Fruit fly (Drosophila melanogaster): ENCODE data around the gene Jon65Aiv.

Jon65Aiv gene

DNA sequence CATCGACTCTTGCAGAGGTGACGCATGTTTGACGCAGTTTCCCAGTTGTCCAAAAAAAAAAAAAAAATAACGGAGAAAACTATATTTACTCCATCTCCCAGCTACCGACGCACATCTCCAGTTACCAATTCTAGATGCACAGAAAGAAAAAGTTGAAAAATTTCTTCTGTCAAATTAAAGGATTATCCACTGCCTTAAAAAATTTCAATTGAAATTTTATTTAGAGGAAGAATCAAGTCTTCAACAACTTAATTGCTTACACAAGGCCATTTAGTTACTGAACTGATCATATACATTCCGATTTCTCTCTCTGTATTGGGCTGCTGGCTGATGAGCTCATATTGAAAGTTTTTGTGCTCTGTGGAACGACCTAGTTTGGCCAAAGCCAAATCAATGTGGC lies 47.0 kb downstream of the Jon65Aiv start (continued):
- TF ChIP-seq Hr39 (optimal IDR thresholded peaks at IDR 0.05) = no peak
- TF ChIP-seq CG10209 (GFP tag; optimal IDR thresholded peaks at IDR 0.05) = peak; percentile 6
- TF ChIP-seq Med (GFP tag) = peak; percentile 72
- no peak for TF ChIP-seq CG11560 (tag; IDR thresholded peaks at IDR 0.05)
- no peak for TF ChIP-seq crc (GFP tag; optimal IDR thresholded peaks at IDR 0.05)
- TF ChIP-seq CG13424 (tag; optimal IDR thresholded peaks at IDR 0.05) = peak; percentile 46
- peak; percentile 21; the same call in 1 of the 3 replicates for TF ChIP-seq ken (GFP tag; IDR thresholded peaks at IDR 0.05)
- no peak for TF ChIP-seq CG4854 (GFP tag; optimal IDR thresholded peaks at IDR 0.05)
- peak; percentile 17 for TF ChIP-seq Oli (tag; optimal IDR thresholded peaks at IDR 0.05)
- peak; percentile 38 for TF ChIP-seq pho (GFP tag; optimal IDR thresholded peaks at IDR 0.05)
- no peak for TF ChIP-seq Lpt (GFP tag; optimal IDR thresholded peaks at IDR 0.05)
- peak; percentile 27 to 48 for TF ChIP-seq dpn (GFP tag; optimal IDR thresholded peaks at IDR 0.05)
- no peak for TF ChIP-seq dysf (GFP tag; IDR thresholded peaks at IDR 0.05)
- peak; percentile 54 for TF ChIP-seq grau (tag; optimal IDR thresholded peaks at IDR 0.05)
- peak; percentile 39 for TF ChIP-seq NfI (GFP tag; optimal IDR thresholded peaks at IDR 0.05)
- TF ChIP-seq CG7839 (tag; optimal IDR thresholded peaks at IDR 0.05) = peak; percentile 40
- no peak for TF ChIP-seq gfzf (GFP tag; optimal IDR thresholded peaks at IDR 0.05)
- TF ChIP-seq lilli (GFP tag; optimal IDR thresholded peaks at IDR 0.05) = peak; percentile 40
- no peak for TF ChIP-seq CG8290 (GFP tag; optimal IDR thresholded peaks at IDR 0.05)
- TF ChIP-seq CG8290 (tag; optimal IDR thresholded peaks at IDR 0.05) = peak in 1 of 2 experiments; percentile 5
- no peak for TF ChIP-seq CG34376 (GFP tag; optimal IDR thresholded peaks at IDR 0.05)
- 0 out of 2 replicates have a peak, but pooled peaks have one; percentile 15 for TF ChIP-seq esg (GFP tag; conservative IDR thresholded peaks at IDR 0.05)
- TF ChIP-seq nerfin-2 (GFP tag; IDR thresholded peaks at IDR 0.05; ENCODE audit: partially characterized antibody) = no peak
- no peak for TF ChIP-seq CG11723 (GFP tag; optimal IDR thresholded peaks at IDR 0.05)
- peak; percentile 50 for TF ChIP-seq CG2678 (tag; optimal IDR thresholded peaks at IDR 0.05)
- peak; percentile 44; the same call in 1 of the 3 replicates for TF ChIP-seq croc (GFP tag; conservative IDR thresholded peaks at IDR 0.05)
- TF ChIP-seq CoRest (tag; optimal IDR thresholded peaks at IDR 0.05) = peak; percentile 19
- peak; percentile 13 for TF ChIP-seq CG11504 (tag; optimal IDR thresholded peaks at IDR 0.05)
- TF ChIP-seq CG12104 (GFP tag; optimal IDR thresholded peaks at IDR 0.05) = no peak
- TF ChIP-seq Hr3 (GFP tag; optimal IDR thresholded peaks at IDR 0.05) = peak; percentile 14
- no peak for TF ChIP-seq HHEX (GFP tag; optimal IDR thresholded peaks at IDR 0.05)
- peak; percentile 11 for TF ChIP-seq Myb (GFP tag; optimal IDR thresholded peaks at IDR 0.05)
- TF ChIP-seq CG12155 (GFP tag; optimal IDR thresholded peaks at IDR 0.05) = peak; percentile 23
- TF ChIP-seq HmgZ (tag; optimal IDR thresholded peaks at IDR 0.05) = peak; percentile 20
- TF ChIP-seq CG9727 (GFP tag; optimal IDR thresholded peaks at IDR 0.05) = peak; percentile 23
- TF ChIP-seq bab2 (GFP tag; optimal IDR thresholded peaks at IDR 0.05) = peak; percentile 24
- peak; percentile 51; the same call in 1 of the 2 replicates for TF ChIP-seq CG9932 (GFP tag; IDR thresholded peaks at IDR 0.05)
- peak; percentile 41 for TF ChIP-seq CG15269 (tag; optimal IDR thresholded peaks at IDR 0.05)
- peak; percentile 10 for TF ChIP-seq CG17385 (GFP tag; optimal IDR thresholded peaks at IDR 0.05)
- TF ChIP-seq CG8944 (GFP tag; optimal IDR thresholded peaks at IDR 0.05) = no peak
- TF ChIP-seq CG1024 (GFP tag; IDR thresholded peaks at IDR 0.05) = no peak
- no peak for TF ChIP-seq Dip2 (GFP tag; IDR thresholded peaks at IDR 0.05)
- no peak for TF ChIP-seq CG13894 (tag; optimal IDR thresholded peaks at IDR 0.05)
- no peak for TF ChIP-seq MESR4 (GFP tag; optimal IDR thresholded peaks at IDR 0.05)
- peak; percentile 65 for TF ChIP-seq unpg (GFP tag; optimal IDR thresholded peaks at IDR 0.05)
- TF ChIP-seq da (GFP tag; optimal IDR thresholded peaks at IDR 0.05) = no peak
- TF ChIP-seq Ets65A (GFP tag) = peak; percentile 70
- peak; percentile 38 for TF ChIP-seq Hmr (GFP tag; optimal IDR thresholded peaks at IDR 0.05)
- TF ChIP-seq CG30403 (GFP tag; optimal IDR thresholded peaks at IDR 0.05) = peak; percentile 47
- TF ChIP-seq fd102C (GFP tag; optimal IDR thresholded peaks at IDR 0.05) = no peak
- no peak for TF ChIP-seq Atf-2 (GFP tag; optimal IDR thresholded peaks at IDR 0.05)
- no peak for TF ChIP-seq Rfx (GFP tag; IDR thresholded peaks at IDR 0.05)
